Worm (Caenorhabditis elegans) whole organism, young adult: ENCODE results near the gene F59E12.9.
A peak's percentile ranks its signal among the peaks of the same experiment; 100 is the strongest.

Experiments used
- B0261.1 ChIP-seq: sonication (generic microtip); optimal IDR thresholded peaks from 2 replicates; lab custom pipeline; 2016; ENCODE audit warnings: mild to moderate bottlenecking, missing genetic modification characterization, moderate library complexity, missing compliant biosample characterization
- B0336.3 ChIP-seq: fragments of 200-800 bp; sonication (Bioruptor generic); IDR thresholded peaks from 2 replicates; pipeline ENCODE4 v1.3.6; 2022; ENCODE audit warnings: missing genetic modification characterization, missing compliant biosample characterization
- F23B12.7 ChIP-seq: sonication (generic microtip); optimal IDR thresholded peaks from 2 replicates; lab custom pipeline; 2017; ENCODE audit warnings: missing genetic modification characterization, mild to moderate bottlenecking, missing compliant biosample characterization, antibody characterized with exemption, moderate library complexity; ENCODE audit not compliant: insufficient read depth
- F37B4.10 ChIP-seq: fragments of 200-800 bp; sonication (Bioruptor generic); IDR thresholded peaks from 2 replicates; pipeline ENCODE4 v1.3.6; 2022; ENCODE audit warnings: missing genetic modification characterization, missing compliant biosample characterization
- F39B2.1 ChIP-seq: fragments of 200-800 bp; sonication (Bioruptor generic); IDR thresholded peaks from 2 replicates; pipeline ENCODE4 v1.3.6; 2022; ENCODE audit warnings: missing genetic modification reagents, missing genetic modification characterization, missing compliant biosample characterization
- T26A5.8 ChIP-seq: sonication (generic microtip); optimal IDR thresholded peaks from 2 replicates; lab custom pipeline; 2016; ENCODE audit warnings: missing genetic modification characterization, missing compliant biosample characterization
- Y79H2A.3 ChIP-seq: fragments of 200-800 bp; sonication (Bioruptor generic); conservative IDR thresholded peaks from 2 replicates; pipeline ENCODE4 v1.3.6; 2022; ENCODE audit warnings: missing genetic modification reagents, missing genetic modification characterization, missing compliant biosample characterization
- ZK185.1 ChIP-seq: sonication (generic microtip); optimal IDR thresholded peaks from 2 replicates; lab custom pipeline; 2016; ENCODE audit warnings: mild to moderate bottlenecking, missing genetic modification characterization, missing compliant biosample characterization; ENCODE audit not compliant: poor library complexity, severe bottlenecking
- akir-1 ChIP-seq: fragments of 200-800 bp; sonication (Bioruptor generic); optimal IDR thresholded peaks from 2 replicates; lab custom pipeline; 2018; ENCODE audit warnings: mild to moderate bottlenecking, missing genetic modification characterization, moderate library complexity, missing compliant biosample characterization
- ama-1 ChIP-seq, 3 experiments: fragments of 150-350 bp in 1 of 3; sonication (generic microtip) in 2 of 3; optimal IDR thresholded peaks; 2 replicates each; lab custom pipeline; 2014 to 2018; ENCODE audit warnings: missing biosample characterization in 2 of 3, missing genetic modification characterization in 2 of 3, missing genetic modification reagents in 2 of 3
- atf-7 ChIP-seq: sonication (generic microtip); optimal IDR thresholded peaks from 2 replicates; lab custom pipeline; 2017; ENCODE audit warnings: mild to moderate bottlenecking, missing genetic modification characterization, missing compliant biosample characterization
- athp-1 ChIP-seq: sonication (generic microtip); optimal IDR thresholded peaks from 2 replicates; lab custom pipeline; 2017; ENCODE audit warnings: mild to moderate bottlenecking, missing genetic modification characterization, missing compliant biosample characterization
- bed-1 ChIP-seq: fragments of 200-800 bp; sonication (Bioruptor generic); IDR thresholded peaks from 2 replicates; pipeline ENCODE4 v1.3.6; 2022; ENCODE audit warnings: missing genetic modification reagents, missing genetic modification characterization, missing compliant biosample characterization
- ccch-3 ChIP-seq: fragments of 200-800 bp; sonication (Bioruptor generic); optimal IDR thresholded peaks from 2 replicates; lab custom pipeline; 2018; ENCODE audit warnings: mild to moderate bottlenecking, missing genetic modification characterization, missing compliant biosample characterization
- ceh-100 ChIP-seq: fragments of 200-800 bp; sonication (Bioruptor generic); IDR thresholded peaks from 2 replicates; pipeline ENCODE4 v1.3.6; 2022; ENCODE audit warnings: missing genetic modification reagents, missing genetic modification characterization, missing compliant biosample characterization
- ceh-58 ChIP-seq: fragments of 200-800 bp; sonication (Bioruptor generic); IDR thresholded peaks from 2 replicates; pipeline ENCODE4 v1.3.6; 2022; ENCODE audit warnings: missing genetic modification characterization, missing compliant biosample characterization
- die-1 ChIP-seq: sonication (generic microtip); optimal IDR thresholded peaks from 2 replicates; lab custom pipeline; 2016; ENCODE audit warnings: missing genotype, mild to moderate bottlenecking, missing genetic modification characterization, missing compliant biosample characterization
- dox-1 ChIP-seq: fragments of 200-800 bp; sonication (Bioruptor generic); IDR thresholded peaks from 2 replicates; pipeline ENCODE4 v1.3.6; 2022; ENCODE audit warnings: missing genetic modification reagents, missing genetic modification characterization, missing compliant biosample characterization
- dpff-1 ChIP-seq: sonication (generic microtip); optimal IDR thresholded peaks from 2 replicates; lab custom pipeline; 2017; ENCODE audit warnings: mild to moderate bottlenecking, missing genetic modification characterization, missing compliant biosample characterization
- dpl-1 ChIP-seq: fragments of 150-350 bp; optimal IDR thresholded peaks from 2 replicates; lab custom pipeline; 2014; ENCODE audit warnings: missing biosample characterization, missing genetic modification reagents, missing genetic modification characterization
- efl-1 ChIP-seq: fragments of 150-350 bp; optimal IDR thresholded peaks from 2 replicates; lab custom pipeline; 2014; ENCODE audit warnings: missing biosample characterization, missing genetic modification reagents, missing genetic modification characterization
- egl-18 ChIP-seq: fragments of 200-800 bp; sonication (Bioruptor generic); IDR thresholded peaks from 2 replicates; pipeline ENCODE4 v1.3.6; 2022; ENCODE audit warnings: missing genetic modification reagents, missing genetic modification characterization, missing compliant biosample characterization
- egrh-3 ChIP-seq: fragments of 200-800 bp; sonication (Bioruptor generic); IDR thresholded peaks from 2 replicates; pipeline ENCODE4 v1.3.6; 2022; ENCODE audit warnings: missing genetic modification reagents, missing genetic modification characterization, missing compliant biosample characterization
- hlh-12 ChIP-seq: sonication (generic microtip); optimal IDR thresholded peaks from 2 replicates; lab custom pipeline; 2016; ENCODE audit warnings: missing genetic modification characterization, missing compliant biosample characterization
- hsf-1 ChIP-seq: fragments of 200-800 bp; sonication (Bioruptor generic); IDR thresholded peaks from 2 replicates; pipeline ENCODE4 v1.3.6; 2022; ENCODE audit warnings: missing genetic modification reagents, missing genetic modification characterization, missing compliant biosample characterization
- lin-35 ChIP-seq, 3 experiments: fragments of 150-350 bp in 2 of 3; sonication (generic microtip) in 1 of 3; optimal IDR thresholded peaks; 2 replicates each; lab custom pipeline; 2014 to 2018; ENCODE audit warnings: missing biosample characterization in 3 of 3, missing genetic modification characterization in 3 of 3, missing genetic modification reagents in 3 of 3
- lir-1 ChIP-seq: fragments of 200-800 bp; sonication (Bioruptor generic); conservative IDR thresholded peaks from 2 replicates; pipeline ENCODE4 v1.3.6; 2022; ENCODE audit warnings: missing genetic modification reagents, missing genetic modification characterization, missing compliant biosample characterization
- madf-3 ChIP-seq: fragments of 200-800 bp; sonication (Bioruptor generic); IDR thresholded peaks from 2 replicates; pipeline ENCODE4 v1.3.6; 2022; ENCODE audit warnings: missing genetic modification reagents, missing genetic modification characterization, missing compliant biosample characterization
- madf-6 ChIP-seq: fragments of 200-800 bp; sonication (Bioruptor generic); IDR thresholded peaks from 2 replicates; pipeline ENCODE4 v1.3.6; 2022; ENCODE audit warnings: missing genetic modification reagents, missing genetic modification characterization, missing compliant biosample characterization
- madf-8 ChIP-seq: fragments of 200-800 bp; sonication (Bioruptor generic); conservative IDR thresholded peaks from 2 replicates; pipeline ENCODE4 v1.3.6; 2022; ENCODE audit warnings: missing genetic modification reagents, missing genetic modification characterization, missing compliant biosample characterization
- mel-28 ChIP-seq: sonication (generic microtip); optimal IDR thresholded peaks from 2 replicates; lab custom pipeline; 2016; ENCODE audit warnings: borderline replicate concordance, mild to moderate bottlenecking, missing genetic modification characterization, missing compliant biosample characterization
- mes-4 ChIP-seq: sonication (generic microtip); optimal IDR thresholded peaks from 2 replicates; lab custom pipeline; 2016; ENCODE audit warnings: missing genotype, missing genetic modification characterization, missing compliant biosample characterization
- nfya-2 ChIP-seq: fragments of 200-800 bp; sonication (Bioruptor generic); IDR thresholded peaks from 2 replicates; pipeline ENCODE4 v1.3.6; 2022; ENCODE audit warnings: missing genetic modification reagents, missing genetic modification characterization, missing compliant biosample characterization
- pha-4 ChIP-seq: fragments of 150-350 bp; sonication (generic microtip); optimal IDR thresholded peaks from 2 replicates; lab custom pipeline; 2014; ENCODE audit warnings: missing biosample characterization, missing genetic modification reagents, missing genetic modification characterization
- rcor-1 ChIP-seq: fragments of 200-800 bp; sonication (Bioruptor generic); IDR thresholded peaks from 2 replicates; pipeline ENCODE4 v1.3.6; 2022; ENCODE audit warnings: missing genetic modification reagents, missing genetic modification characterization, missing compliant biosample characterization
- sea-2 ChIP-seq: fragments of 200-800 bp; sonication (Bioruptor generic); IDR thresholded peaks from 2 replicates; pipeline ENCODE4 v1.3.6; 2022; ENCODE audit warnings: missing genetic modification characterization, missing compliant biosample characterization
- snpc-1.1 ChIP-seq: sonication (generic microtip); optimal IDR thresholded peaks from 2 replicates; lab custom pipeline; 2017; ENCODE audit warnings: missing genetic modification characterization, mild to moderate bottlenecking, missing compliant biosample characterization, antibody characterized with exemption, moderate library complexity, missing genotype, missing genetic modification reagents; ENCODE audit not compliant: insufficient read depth
- sptf-2 ChIP-seq: fragments of 200-800 bp; sonication (Bioruptor generic); optimal IDR thresholded peaks from 2 replicates; lab custom pipeline; 2018; ENCODE audit warnings: mild to moderate bottlenecking, missing genetic modification characterization, missing compliant biosample characterization
- unc-130 ChIP-seq: sonication (generic microtip); optimal IDR thresholded peaks from 2 replicates; lab custom pipeline; 2016; ENCODE audit warnings: missing genetic modification reagents, missing genetic modification characterization, missing compliant biosample characterization
- unc-62 ChIP-seq: fragments of 150-350 bp; optimal IDR thresholded peaks from 2 replicates; lab custom pipeline; 2014; ENCODE audit warnings: missing biosample characterization, missing genetic modification reagents, missing genetic modification characterization
- zfh-2 ChIP-seq: fragments of 200-800 bp; sonication (Bioruptor generic); conservative IDR thresholded peaks from 2 replicates; pipeline ENCODE4 v1.3.6; 2022; ENCODE audit warnings: missing genetic modification reagents, missing genetic modification characterization, missing compliant biosample characterization
- ztf-18 ChIP-seq: sonication (generic microtip); optimal IDR thresholded peaks from 2 replicates; lab custom pipeline; 2016; ENCODE audit warnings: missing genotype, mild to moderate bottlenecking, missing genetic modification characterization, missing compliant biosample characterization
- ztf-6 ChIP-seq: fragments of 200-800 bp; sonication (Bioruptor generic); IDR thresholded peaks from 2 replicates; pipeline ENCODE4 v1.3.6; 2022; ENCODE audit warnings: missing genetic modification reagents, missing genetic modification characterization, missing compliant biosample characterization

F59E12.9 gene

ce11 chrII:5652334-5652733, 5.5 kb upstream of the F59E12.9 start, which contains the start of gene bli-2:
TSS of gene bli-2 (minus strand) at chrII:5652434.
- no peak for TF ChIP-seq sptf-2 (GFP tag; lab: Kevin White, UChicago)
- TF ChIP-seq ceh-100 (GFP tag; lab: Robert Waterston, UW): no peak
- TF ChIP-seq atf-7 (tag; lab: Kevin White, UChicago): no peak
- TF ChIP-seq sea-2 (GFP tag; lab: Robert Waterston, UW): no peak
- TF ChIP-seq F39B2.1: no peak
- no peak for TF ChIP-seq hlh-12 (tag; lab: Kevin White, UChicago)
- TF ChIP-seq mes-4 (tag; lab: Kevin White, UChicago): no peak
- no peak for TF ChIP-seq B0336.3 (GFP tag; lab: Robert Waterston, UW)
- TF ChIP-seq egl-18 (GFP tag; lab: Robert Waterston, UW): no peak
- TF ChIP-seq ccch-3 (GFP tag; lab: Kevin White, UChicago): no peak
- no peak for TF ChIP-seq ztf-6 (GFP tag; lab: Robert Waterston, UW)
- TF ChIP-seq lir-1 (GFP tag; lab: Robert Waterston, UW): no peak
- TF ChIP-seq madf-3 (GFP tag; lab: Robert Waterston, UW): no peak
- no peak for TF ChIP-seq rcor-1
- no peak for TF ChIP-seq madf-8 (GFP tag; lab: Robert Waterston, UW)

- TF ChIP-seq dpl-1 (GFP tag; lab: Kevin White, UChicago): no peak
- no peak for TF ChIP-seq nfya-2 (GFP tag; lab: Robert Waterston, UW)
- TF ChIP-seq efl-1: no peak
- peak; percentile 85 for TF ChIP-seq zfh-2 (GFP tag; lab: Robert Waterston, UW)
- TF ChIP-seq athp-1: no peak
- no peak for TF ChIP-seq Y79H2A.3 (GFP tag; lab: Robert Waterston, UW)
- TF ChIP-seq ZK185.1 (tag; lab: Kevin White, UChicago): no peak
- TF ChIP-seq ceh-100 (GFP tag; lab: Robert Waterston, UW): no peak
- TF ChIP-seq madf-6: no peak
- no peak for TF ChIP-seq pha-4 (tag; lab: Kevin White, UChicago)
- peak; percentile 64; the same call in 1 of the 2 replicates for TF ChIP-seq egrh-3 (GFP tag; lab: Robert Waterston, UW)
Observed at ce11 chrII:5651426-5651825, 4.6 kb upstream of the F59E12.9 start.

- TF ChIP-seq T26A5.8 (tag; lab: Kevin White, UChicago): no peak
- TF ChIP-seq snpc-1.1 (tag; lab: Kevin White, UChicago): no peak
- peak; percentile 67; the same call in 1 of the 2 replicates for TF ChIP-seq madf-3 (GFP tag; lab: Robert Waterston, UW)
- no peak for TF ChIP-seq ama-1 (optimal IDR thresholded peaks at IDR 0.05; lab: Kevin White, UChicago)
- TF ChIP-seq ama-1 (GFP tag; optimal IDR thresholded peaks at IDR 0.05; lab: Kevin White, UChicago): no peak
- TF ChIP-seq hsf-1: no peak
- TF ChIP-seq mel-28: no peak
- TF ChIP-seq die-1 (tag; lab: Kevin White, UChicago): no peak
- TF ChIP-seq egrh-3 (GFP tag; lab: Robert Waterston, UW): peak; percentile 53
- TF ChIP-seq F23B12.7 (tag; lab: Kevin White, UChicago): peak; percentile 83
- TF ChIP-seq bed-1 (GFP tag; lab: Robert Waterston, UW): no peak
- TF ChIP-seq F37B4.10 (GFP tag; lab: Robert Waterston, UW): no peak
- no peak for TF ChIP-seq ceh-58 (GFP tag; lab: Robert Waterston, UW)
- TF ChIP-seq akir-1: no peak
- no peak for TF ChIP-seq B0261.1
- TF ChIP-seq ztf-18 (tag; lab: Kevin White, UChicago): peak; percentile 39
- TF ChIP-seq madf-8 (GFP tag; lab: Robert Waterston, UW): peak; percentile 34
- peak; percentile 76 for TF ChIP-seq efl-1
- TF ChIP-seq madf-6: peak; percentile 71
- TF ChIP-seq unc-62 (GFP tag; lab: Kevin White, UChicago): no peak
- peak; percentile 91 for TF ChIP-seq dox-1
- TF ChIP-seq unc-130 (GFP tag; lab: Kevin White, UChicago): peak; percentile 67
- TF ChIP-seq atf-7 (tag; lab: Kevin White, UChicago): no peak
- no peak for TF ChIP-seq B0336.3 (GFP tag; lab: Robert Waterston, UW)
- peak in 1 of 3 experiments; percentile 64 for TF ChIP-seq lin-35 (GFP tag; optimal IDR thresholded peaks at IDR 0.05; lab: Kevin White, UChicago)
- no peak for TF ChIP-seq nfya-2 (GFP tag; lab: Robert Waterston, UW)
- no peak for TF ChIP-seq ztf-6 (GFP tag; lab: Robert Waterston, UW)
- TF ChIP-seq dpff-1 (tag; lab: Kevin White, UChicago): no peak
Observed at ce11 chrII:5649236-5650004, 2.6 kb upstream of the F59E12.9 start, which contains the start of the genes sam-4, F59E12.17 and zyg-1. TSS of gene sam-4 (minus strand) at chrII:5649286. TSS of gene F59E12.17 (minus strand) at chrII:5649470. TSS of gene zyg-1 (plus strand) at chrII:5649748.
